Fruit fly (Drosophila melanogaster) whole organism, embryonic: Measurements from ENCODE around the gene PH4alphaEFB.

Experiments
- Aef1 ChIP-seq: fragments of 200-800 bp; sonication (Bioruptor generic); IDR thresholded peaks from 3 replicates; pipeline ENCODE4 v1.3.6; 2022; ENCODE audit warnings: missing biosample characterization, missing genetic modification characterization
- CG11696 ChIP-seq: fragments of 200-800 bp; sonication (Bioruptor generic); IDR thresholded peaks from 2 replicates; pipeline ENCODE4 v1.3.6; 2022; ENCODE audit warnings: missing biosample characterization, missing genetic modification characterization
- CG12071 ChIP-seq: fragments of 200-800 bp; sonication (Bioruptor generic); optimal IDR thresholded peaks from 3 replicates; lab custom pipeline; 2018; ENCODE audit warnings: missing biosample characterization, mild to moderate bottlenecking, missing genetic modification characterization
- CG13894 ChIP-seq: fragments of 200-800 bp; sonication (Bioruptor generic); optimal IDR thresholded peaks from 3 replicates; lab custom pipeline; 2018; ENCODE audit warnings: missing biosample characterization, mild to moderate bottlenecking, missing genetic modification characterization, moderate library complexity
- CG14710 ChIP-seq: fragments of 200-800 bp; sonication (Bioruptor generic); optimal IDR thresholded peaks from 3 replicates; lab custom pipeline; 2019; ENCODE audit warnings: missing biosample characterization, mild to moderate bottlenecking, missing genetic modification characterization, moderate library complexity
- CG18262 ChIP-seq: fragments of 200-800 bp; optimal IDR thresholded peaks from 3 replicates; lab custom pipeline; 2019; ENCODE audit warnings: missing biosample characterization, mild to moderate bottlenecking, missing genetic modification characterization, moderate library complexity
- CG1832 ChIP-seq: fragments of 200-800 bp; sonication (Bioruptor generic); optimal IDR thresholded peaks from 2 replicates; lab custom pipeline; 2017; ENCODE audit warnings: missing biosample characterization, mild to moderate bottlenecking, missing genetic modification characterization, inconsistent platforms
- CG18476 ChIP-seq: fragments of 200-800 bp; sonication (Bioruptor generic); optimal IDR thresholded peaks from 2 replicates; lab custom pipeline; 2016; ENCODE audit warnings: missing biosample characterization, mild to moderate bottlenecking, missing genetic modification characterization
- CG3065 ChIP-seq: fragments of 200-800 bp; sonication (Bioruptor generic); optimal IDR thresholded peaks from 2 replicates; lab custom pipeline; 2016; ENCODE audit warnings: missing biosample characterization, missing genetic modification characterization
- CG31441 ChIP-seq: fragments of 200-800 bp; sonication (Bioruptor generic); IDR thresholded peaks from 2 replicates; pipeline ENCODE4 v1.3.6; 2022; ENCODE audit warnings: missing biosample characterization, missing genetic modification characterization
- CG3726 ChIP-seq: fragments of 200-800 bp; sonication (Bioruptor generic); IDR thresholded peaks from 3 replicates; pipeline ENCODE4, ENCODE4 v1.3.6; 2022; ENCODE audit warnings: missing biosample characterization, missing genetic modification characterization
- CG43689 ChIP-seq: fragments of 200-800 bp; sonication (Bioruptor generic); IDR thresholded peaks from 2 replicates; pipeline ENCODE4 v1.3.6; 2022; ENCODE audit warnings: missing biosample characterization, missing genetic modification characterization
- CG4730 ChIP-seq: fragments of 200-800 bp; sonication (Bioruptor generic); IDR thresholded peaks from 2 replicates; pipeline ENCODE4 v1.3.6; 2022; ENCODE audit warnings: missing biosample characterization, missing genetic modification characterization
- CG4820 ChIP-seq: fragments of 200-800 bp; sonication (Bioruptor generic); optimal IDR thresholded peaks from 3 replicates; lab custom pipeline; 2016; ENCODE audit warnings: missing biosample characterization, missing genetic modification characterization
- CG5180 ChIP-seq: fragments of 200-800 bp; sonication (Bioruptor generic); optimal IDR thresholded peaks from 3 replicates; lab custom pipeline; 2017; ENCODE audit warnings: missing biosample characterization, missing genetic modification characterization, mild to moderate bottlenecking, moderate library complexity, missing genetic modification reagents
- CG9437 ChIP-seq: fragments of 200-800 bp; sonication (Bioruptor generic); optimal IDR thresholded peaks from 2 replicates; lab custom pipeline; 2018; ENCODE audit warnings: missing biosample characterization, mild to moderate bottlenecking, missing genetic modification characterization
- Eip74EF ChIP-seq, 2 experiments: fragments of 200-800 bp in 1 of 2; fragments of >200 bp in 1 of 2; sonication (Bioruptor generic) in 1 of 2; optimal IDR thresholded peaks; 2 replicates each; lab custom pipeline; 2017 to 2019; ENCODE audit warnings: missing biosample characterization in 2 of 2, missing genetic modification characterization in 2 of 2, mild to moderate bottlenecking in 1 of 2, moderate library complexity in 1 of 2
- HLHmδ ChIP-seq: fragments of 200-800 bp; sonication (Bioruptor generic); optimal IDR thresholded peaks from 2 replicates; lab custom pipeline; 2018; ENCODE audit warnings: missing biosample characterization, mild to moderate bottlenecking, missing genetic modification characterization, moderate library complexity
- Med ChIP-seq: fragments of 200-800 bp; sonication (Bioruptor generic); peaks from one replicate; lab custom pipeline; 2016; ENCODE audit warnings: missing biosample characterization, missing genetic modification characterization, mild to moderate bottlenecking, inconsistent platforms, moderate library complexity
- Oaz ChIP-seq: fragments of 200-800 bp; sonication (Bioruptor generic); IDR thresholded peaks from 2 replicates; pipeline ENCODE4 v1.3.6; 2022; ENCODE audit warnings: missing biosample characterization, missing genetic modification characterization
- Opbp ChIP-seq: fragments of 200-800 bp; sonication (Bioruptor generic); IDR thresholded peaks from 3 replicates; pipeline ENCODE4 v1.3.6; 2022; ENCODE audit warnings: missing biosample characterization, missing genetic modification characterization; ENCODE audit not compliant: partially characterized antibody
- Six4 ChIP-seq: fragments of 200-800 bp; sonication (Bioruptor generic); optimal IDR thresholded peaks from 2 replicates; lab custom pipeline; 2016; ENCODE audit warnings: missing biosample characterization, missing genetic modification characterization
- Ssrp ChIP-seq: fragments of 200-800 bp; sonication (Bioruptor generic); optimal IDR thresholded peaks from 2 replicates; lab custom pipeline; 2018; ENCODE audit warnings: missing biosample characterization, mild to moderate bottlenecking, missing genetic modification characterization, moderate library complexity
- Stat92E ChIP-seq, 3 experiments: fragments of >200 bp in 2 of 3; fragments of 200-800 bp in 1 of 3; sonication (Bioruptor generic) in 1 of 3; optimal IDR thresholded peaks; 2 replicates each; lab custom pipeline; 2017 to 2019; ENCODE audit warnings: missing biosample characterization in 3 of 3, missing genetic modification characterization in 3 of 3, mild to moderate bottlenecking in 1 of 3, moderate library complexity in 1 of 3
- Tbp ChIP-seq: fragments of >200 bp; optimal IDR thresholded peaks from 2 replicates; lab custom pipeline; 2018; ENCODE audit warnings: missing biosample characterization, missing genetic modification characterization
- ac ChIP-seq: fragments of 200-800 bp; sonication (Bioruptor generic); optimal IDR thresholded peaks from 3 replicates; lab custom pipeline; 2017; ENCODE audit warnings: missing biosample characterization, mild to moderate bottlenecking, missing genetic modification characterization
- aop ChIP-seq: fragments of 200-800 bp; sonication (Bioruptor generic); IDR thresholded peaks from 2 replicates; pipeline ENCODE4 v1.3.6; 2022; ENCODE audit warnings: missing biosample characterization, missing genetic modification characterization
- bcd ChIP-seq: fragments of 200-800 bp; sonication (Bioruptor generic); optimal IDR thresholded peaks from 2 replicates; lab custom pipeline; 2017; ENCODE audit warnings: missing biosample characterization, mild to moderate bottlenecking, missing genetic modification characterization
- cg ChIP-seq: fragments of 200-800 bp; sonication (Bioruptor generic); optimal IDR thresholded peaks from 3 replicates; lab custom pipeline; 2019; ENCODE audit warnings: missing biosample characterization, mild to moderate bottlenecking, missing genetic modification characterization, moderate library complexity
- eve ChIP-seq, 2 experiments: fragments of >200 bp; optimal IDR thresholded peaks; 2 replicates each; lab custom pipeline; 2017; ENCODE audit warnings: missing biosample characterization in 2 of 2, missing genetic modification characterization in 2 of 2
- ewg ChIP-seq: fragments of 200-800 bp; sonication (Bioruptor generic); optimal IDR thresholded peaks from 3 replicates; lab custom pipeline; 2017; ENCODE audit warnings: mild to moderate bottlenecking, missing biosample characterization, missing genetic modification reagents, missing genetic modification characterization
- fu2 ChIP-seq: fragments of 200-800 bp; sonication (Bioruptor generic); optimal IDR thresholded peaks from 2 replicates; lab custom pipeline; 2016; ENCODE audit warnings: missing biosample characterization, missing genetic modification characterization
- gcm ChIP-seq: fragments of 200-800 bp; sonication (Bioruptor generic); optimal IDR thresholded peaks from 2 replicates; lab custom pipeline; 2019; ENCODE audit warnings: missing biosample characterization, mild to moderate bottlenecking, missing genetic modification characterization, moderate library complexity
- gsb-n ChIP-seq: fragments of 200-800 bp; sonication (Bioruptor generic); optimal IDR thresholded peaks from 3 replicates; lab custom pipeline; 2018; ENCODE audit warnings: missing biosample characterization, mild to moderate bottlenecking, missing genetic modification characterization
- hth ChIP-seq: fragments of >200 bp; optimal IDR thresholded peaks from 2 replicates; lab custom pipeline; 2017; ENCODE audit warnings: inconsistent platforms
- ken ChIP-seq: fragments of 200-800 bp; sonication (Bioruptor generic); IDR thresholded peaks from 3 replicates; pipeline ENCODE4 v1.3.6; 2022; ENCODE audit warnings: missing biosample characterization, missing genetic modification characterization
- kni ChIP-seq: fragments of 200-800 bp; sonication (Bioruptor generic); optimal IDR thresholded peaks from 3 replicates; lab custom pipeline; 2017; ENCODE audit warnings: mild to moderate bottlenecking, missing biosample characterization, missing genetic modification reagents, missing genetic modification characterization
- maf-S ChIP-seq: fragments of 200-800 bp; sonication (Bioruptor generic); optimal IDR thresholded peaks from 2 replicates; lab custom pipeline; 2016; ENCODE audit warnings: missing biosample characterization, missing genetic modification characterization
- nerfin-1 ChIP-seq: fragments of 200-800 bp; sonication (Bioruptor generic); optimal IDR thresholded peaks from 3 replicates; lab custom pipeline; 2019; ENCODE audit warnings: missing biosample characterization, mild to moderate bottlenecking, missing genetic modification characterization, moderate library complexity
- pros ChIP-seq: fragments of 200-800 bp; sonication (Bioruptor generic); optimal IDR thresholded peaks from 3 replicates; lab custom pipeline; 2019; ENCODE audit warnings: missing biosample characterization, mild to moderate bottlenecking, missing genetic modification characterization, moderate library complexity
- twi ChIP-seq: fragments of 200-800 bp; optimal IDR thresholded peaks from 2 replicates; lab custom pipeline; 2019; ENCODE audit warnings: missing biosample characterization, mild to moderate bottlenecking, missing genetic modification characterization, moderate library complexity
- wek ChIP-seq: fragments of 200-800 bp; sonication (Bioruptor generic); optimal IDR thresholded peaks from 3 replicates; lab custom pipeline; 2018; ENCODE audit warnings: missing biosample characterization, mild to moderate bottlenecking, missing genetic modification characterization, moderate library complexity
- zen ChIP-seq: fragments of 200-800 bp; sonication (Bioruptor generic); optimal IDR thresholded peaks from 3 replicates; lab custom pipeline; 2018; ENCODE audit warnings: missing biosample characterization, mild to moderate bottlenecking, missing genetic modification characterization, moderate library complexity

The PH4alphaEFB gene

DNA sequence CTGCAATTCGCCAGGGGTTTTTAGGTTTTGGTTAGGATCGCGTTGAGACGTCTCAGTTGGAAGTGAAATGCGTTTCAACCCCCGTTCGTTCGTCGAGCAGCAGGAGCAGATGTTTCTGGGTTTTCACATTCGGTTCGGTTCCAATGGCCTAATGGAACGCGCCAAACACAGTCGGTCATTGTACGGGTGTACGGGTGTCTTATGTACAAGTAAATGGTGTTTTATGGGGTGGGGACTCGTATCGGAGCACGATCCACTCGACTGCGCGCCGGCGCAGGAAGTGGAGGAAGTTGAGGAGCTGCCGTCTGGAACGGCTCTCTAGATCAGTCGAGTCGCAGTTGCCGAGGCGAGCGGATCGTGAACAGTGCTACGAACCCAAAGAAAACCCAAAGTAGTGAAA, 10.5 kb downstream of the PH4alphaEFB start, which contains the start of gene spdo:
TSS of gene spdo (plus strand) at position 318 of the 400 bp plus-strand sequence.
- peak; percentile 81 for TF ChIP-seq ac
- TF ChIP-seq CG3065 (GFP tag; lab: Kevin White, UChicago): no peak
- TF ChIP-seq ewg (GFP tag; lab: Kevin White, UChicago): peak; percentile 15
- no peak for TF ChIP-seq CG4820 (GFP tag; lab: Kevin White, UChicago)
- no peak for TF ChIP-seq eve (GFP tag; optimal IDR thresholded peaks at IDR 0.05; lab: Kevin White, UChicago)
- TF ChIP-seq Aef1 (GFP tag; lab: Robert Waterston, UW): no peak
- no peak for TF ChIP-seq CG4730 (GFP tag; lab: Robert Waterston, UW)
- TF ChIP-seq cg (GFP tag; lab: Kevin White, UChicago): no peak
- no peak for TF ChIP-seq CG12071
- no peak for TF ChIP-seq CG3726 (GFP tag; lab: Robert Waterston, UW)
- no peak for TF ChIP-seq CG31441
- no peak for TF ChIP-seq maf-S
- TF ChIP-seq Opbp (GFP tag; lab: Robert Waterston, UW): 0 out of 3 replicates have a peak, but pooled peaks have one; percentile 9
- TF ChIP-seq fu2 (GFP tag; lab: Kevin White, UChicago): no peak
- peak; percentile 61 for TF ChIP-seq HLHmδ (GFP tag; lab: Kevin White, UChicago)
- TF ChIP-seq CG1832: no peak
- no peak for TF ChIP-seq Eip74EF (GFP tag; optimal IDR thresholded peaks at IDR 0.05; lab: Kevin White, UChicago)
- no peak for TF ChIP-seq hth (lab: Kevin White, UChicago)
- TF ChIP-seq Six4 (GFP tag; lab: Kevin White, UChicago): no peak
- no peak for TF ChIP-seq Oaz
- no peak for TF ChIP-seq Tbp
- TF ChIP-seq CG18262 (tag; lab: Kevin White, UChicago): no peak
- no peak for TF ChIP-seq Stat92E (GFP tag; optimal IDR thresholded peaks at IDR 0.05; lab: Kevin White, UChicago)
- peak; percentile 99 for TF ChIP-seq pros
- no peak for TF ChIP-seq wek
- no peak for TF ChIP-seq CG43689
- no peak for TF ChIP-seq Ssrp
- no peak for TF ChIP-seq CG13894 (tag; lab: Kevin White, UChicago)
- peak; percentile 34 for TF ChIP-seq Med (GFP tag; lab: Kevin White, UChicago)
- TF ChIP-seq bcd (GFP tag; lab: Kevin White, UChicago): no peak
- TF ChIP-seq CG5180 (GFP tag; lab: Kevin White, UChicago): peak; percentile 75
- TF ChIP-seq CG11696 (GFP tag; lab: Robert Waterston, UW): no peak
- TF ChIP-seq gcm (GFP tag; lab: Kevin White, UChicago): peak; percentile 70
- peak; percentile 46 for TF ChIP-seq kni (GFP tag; lab: Kevin White, UChicago)
- TF ChIP-seq ken (GFP tag; lab: Robert Waterston, UW): no peak
- no peak for TF ChIP-seq CG9437 (GFP tag; lab: Kevin White, UChicago)
- TF ChIP-seq zen (tag; lab: Kevin White, UChicago): no peak
- no peak for TF ChIP-seq CG18476 (GFP tag; lab: Kevin White, UChicago)
- peak; percentile 65 for TF ChIP-seq nerfin-1 (tag; lab: Kevin White, UChicago)
- no peak for TF ChIP-seq CG14710
- TF ChIP-seq gsb-n (tag; lab: Kevin White, UChicago): peak; percentile 70
- no peak for TF ChIP-seq aop (GFP tag; lab: Robert Waterston, UW)
- peak; percentile 11 for TF ChIP-seq twi
- TF ChIP-seq, all 482 proteins: peak for 12
